Worm (Caenorhabditis elegans): ENCODE measurements around the gene fig-1.
A peak's percentile ranks its signal among the peaks of the same experiment; 100 is the strongest.

Gene fig-1

DNA sequence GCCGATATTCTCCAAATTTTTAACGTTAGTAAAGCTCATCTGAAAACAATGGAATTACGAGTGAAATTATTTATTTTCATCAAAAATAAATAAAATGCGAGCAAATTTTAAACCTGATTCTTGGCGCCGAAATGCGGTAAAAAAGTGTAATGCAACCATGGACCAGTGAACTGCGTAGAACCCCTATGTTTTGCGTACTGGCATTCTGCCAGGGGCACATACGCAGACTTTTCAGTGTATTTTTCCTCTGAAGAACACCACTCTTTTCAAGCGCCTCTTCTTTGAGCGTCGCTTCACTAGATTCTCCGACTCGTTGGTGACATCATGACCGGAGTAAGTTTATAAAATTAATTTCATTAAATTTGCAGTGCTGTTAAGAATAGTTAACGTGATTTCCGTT lies 15.5 kb downstream of the fig-1 start, which contains the start of the genes ctf-4 and eef-1G (continued):
- TF ChIP-seq aptf-3 (GFP tag; IDR thresholded peaks at IDR 0.05) (no peak), xnd-1 (tag; optimal IDR thresholded peaks at IDR 0.05) (peak; percentile 8), gei-17 (GFP tag; optimal IDR thresholded peaks at IDR 0.05) (peak; percentile 66), T07F8.4 (tag; optimal IDR thresholded peaks at IDR 0.05) (peak; percentile 14), D2030.7 (GFP tag; IDR thresholded peaks at IDR 0.05) (peak; percentile 82), lsl-1 (GFP tag; optimal IDR thresholded peaks at IDR 0.05) (peak; percentile 75), dpff-1 (tag; optimal IDR thresholded peaks at IDR 0.05) (no peak), fkh-3 (tag; optimal IDR thresholded peaks at IDR 0.05) (no peak), nhr-80 (tag; optimal IDR thresholded peaks at IDR 0.05) (peak; percentile 97), rcor-1 (GFP tag; IDR thresholded peaks at IDR 0.05) (peak; percentile 94), ztf-28 (GFP tag; IDR thresholded peaks at IDR 0.05) (no peak), egl-44 (GFP tag; IDR thresholded peaks at IDR 0.05) (peak; percentile 80; the same call in 1 of the 2 replicates), ceh-91 (GFP tag; IDR thresholded peaks at IDR 0.05) (peak; percentile 83), snpc-3.4 (tag; optimal IDR thresholded peaks at IDR 0.05) (peak; percentile 93), bed-2 (GFP tag; IDR thresholded peaks at IDR 0.05) (no peak), let-526 (GFP tag; IDR thresholded peaks at IDR 0.05) (peak; percentile 87), rec-8 (tag; optimal IDR thresholded peaks at IDR 0.05) (no peak), sdz-38 (tag; optimal IDR thresholded peaks at IDR 0.05) (no peak), F52B5.7 (tag; optimal IDR thresholded peaks at IDR 0.05) (no peak), sptf-2 (GFP tag; optimal IDR thresholded peaks at IDR 0.05) (no peak), hrde-1 (tag; optimal IDR thresholded peaks at IDR 0.05; ENCODE audit: borderline replicate concordance) (no peak), nhr-120 (GFP tag; IDR thresholded peaks at IDR 0.05) (no peak), unc-62 (GFP tag; optimal IDR thresholded peaks at IDR 0.05) (peak; percentile 40), madf-8 (GFP tag; conservative IDR thresholded peaks at IDR 0.05) (peak; percentile 64), lin-35 (GFP tag; optimal IDR thresholded peaks at IDR 0.05) (peak; percentile 26 to 96 (median 60)), ztf-25 (GFP tag; IDR thresholded peaks at IDR 0.05) (no peak), ceh-40 (GFP tag; IDR thresholded peaks at IDR 0.05) (no peak), repo-1 (tag; optimal IDR thresholded peaks at IDR 0.05) (peak; percentile 75), let-607 (tag; optimal IDR thresholded peaks at IDR 0.05) (peak; percentile 91 to 94), mxl-1 (tag; optimal IDR thresholded peaks at IDR 0.05) (no peak), F55B11.4 (tag; optimal IDR thresholded peaks at IDR 0.05; ENCODE audit: borderline replicate concordance, insufficient read depth) (no peak), zim-3 (tag; optimal IDR thresholded peaks at IDR 0.05) (no peak), nhr-179 (tag; optimal IDR thresholded peaks at IDR 0.05) (no peak), B0261.1 (tag; optimal IDR thresholded peaks at IDR 0.05) (no peak), chd-7 (tag; optimal IDR thresholded peaks at IDR 0.05) (peak; percentile 85), F57C9.4 (tag; optimal IDR thresholded peaks at IDR 0.05) (no peak), ztf-6 (GFP tag; IDR thresholded peaks at IDR 0.05) (peak; percentile 71; the same call in 1 of the 2 replicates), F37B4.10 (GFP tag; IDR thresholded peaks at IDR 0.05) (no peak), bed-1 (GFP tag; IDR thresholded peaks at IDR 0.05) (no peak), akir-1 (GFP tag; optimal IDR thresholded peaks at IDR 0.05) (no peak), tlf-1 (GFP tag; optimal IDR thresholded peaks at IDR 0.05) (peak; percentile 93), F33H1.4 (GFP tag; IDR thresholded peaks at IDR 0.05) (peak; percentile 74), ets-4 (GFP tag; optimal IDR thresholded peaks at IDR 0.05) (peak; percentile 11)
